Worm (Caenorhabditis elegans): ENCODE data around the gene C45B11.6.

DNA sequence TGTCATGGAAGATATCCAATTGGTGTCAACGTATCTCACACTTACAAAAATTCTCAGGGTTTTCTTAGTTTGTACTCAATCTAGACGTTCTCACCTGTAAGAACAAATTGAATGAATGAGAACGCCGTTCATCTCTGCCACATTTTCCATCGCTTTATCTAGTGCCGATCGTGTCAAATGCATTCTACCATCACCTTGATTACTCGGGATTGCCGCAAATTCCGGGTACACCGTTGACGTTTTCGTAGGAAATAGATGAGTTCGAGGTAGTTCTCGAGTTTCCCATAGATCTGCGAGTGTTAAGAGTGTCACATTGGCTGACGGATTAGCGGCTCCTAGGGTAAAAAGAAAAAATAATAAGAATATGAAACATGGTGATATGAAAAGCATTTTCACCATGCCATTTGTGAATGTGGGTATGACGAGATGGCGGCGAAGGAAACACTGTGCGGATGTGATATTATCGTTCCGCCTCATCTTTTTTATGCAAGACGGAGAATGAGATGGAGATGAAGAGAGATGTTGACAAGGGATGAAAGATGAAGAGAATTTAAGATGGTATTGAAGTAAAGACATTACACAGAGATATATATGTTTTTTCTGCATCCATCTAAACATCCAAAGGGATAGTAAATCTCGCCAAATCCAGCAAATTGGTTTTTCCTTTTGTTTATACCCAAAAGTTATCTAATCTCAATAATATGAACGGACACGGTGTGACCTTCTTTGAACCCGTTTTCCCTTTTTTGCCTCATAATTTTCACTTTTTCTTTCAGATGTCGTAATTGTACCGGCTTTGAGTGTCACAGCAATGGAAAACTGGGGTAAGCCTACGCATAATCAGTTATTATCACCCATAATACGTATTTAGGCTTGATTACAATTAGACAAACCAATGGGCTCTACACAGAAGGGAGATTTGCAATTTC lies 49.6 kb downstream of the C45B11.6 start, which contains the start of gene lact-8:
- no peak for TF ChIP-seq hlh-30 (tag; optimal IDR thresholded peaks at IDR 0.05; ENCODE audit: insufficient read depth)
- no peak for TF ChIP-seq ceh-34 (tag; optimal IDR thresholded peaks at IDR 0.05)
- TF ChIP-seq pha-2 (tag; optimal IDR thresholded peaks at IDR 0.05): no peak
- no peak for TF ChIP-seq Y22D7AL.16 (tag; optimal IDR thresholded peaks at IDR 0.05)
- no peak for TF ChIP-seq ceh-6 (GFP tag; optimal IDR thresholded peaks at IDR 0.05)
- no peak for TF ChIP-seq nhr-11 (tag; optimal IDR thresholded peaks at IDR 0.05)
- TF ChIP-seq elt-2 (tag; optimal IDR thresholded peaks at IDR 0.05): no peak
- TF ChIP-seq ahr-1 (tag; optimal IDR thresholded peaks at IDR 0.05): no peak

All from whole organism, late embryonic.